Fruit fly (Drosophila melanogaster): ENCODE measurements around the gene CG45075.

The CG45075 gene

dm6 chr2L:6100202-6100689, 9.0 kb downstream of the CG45075 start, which contains the start of gene stai (continued):
- no peak for TF ChIP-seq CG32767 (GFP tag; IDR thresholded peaks at IDR 0.05)
- TF ChIP-seq CG2199 (GFP tag; IDR thresholded peaks at IDR 0.05): no peak
- peak; percentile 83 for TF ChIP-seq Adf1 (GFP tag; IDR thresholded peaks at IDR 0.05)
- TF ChIP-seq CG13894 (tag; optimal IDR thresholded peaks at IDR 0.05): no peak
- TF ChIP-seq crp (GFP tag; optimal IDR thresholded peaks at IDR 0.05): peak in 1 of 2 experiments; percentile 47
- TF ChIP-seq CG8388 (GFP tag; optimal IDR thresholded peaks at IDR 0.05): no peak
- TF ChIP-seq Dll (GFP tag; IDR thresholded peaks at IDR 0.05; ENCODE audit: partially characterized antibody): 0 out of 4 replicates have a peak, but pooled peaks have one; percentile 22
- no peak for TF ChIP-seq sim (GFP tag; IDR thresholded peaks at IDR 0.05)
- no peak for TF ChIP-seq CG6683 (GFP tag; optimal IDR thresholded peaks at IDR 0.05)
- TF ChIP-seq vvl (GFP tag; IDR thresholded peaks at IDR 0.05): no peak
- TF ChIP-seq Dek (tag; optimal IDR thresholded peaks at IDR 0.05): no peak
- TF ChIP-seq stc (GFP tag; IDR thresholded peaks at IDR 0.05): no peak
- TF ChIP-seq mld (GFP tag; IDR thresholded peaks at IDR 0.05; ENCODE audit: partially characterized antibody): no peak
- no peak for TF ChIP-seq wor (GFP tag; IDR thresholded peaks at IDR 0.05)
- no peak for TF ChIP-seq CG14014 (GFP tag; IDR thresholded peaks at IDR 0.05)
- TF ChIP-seq Hr78 (GFP tag; optimal IDR thresholded peaks at IDR 0.05): no peak

dm6 chr2L:6109313-6109847, 18.2 kb downstream of the CG45075 start:
- TF ChIP-seq abd-A (tag; optimal IDR thresholded peaks at IDR 0.05): peak; percentile 28
- TF ChIP-seq CG17361 (GFP tag; IDR thresholded peaks at IDR 0.05): no peak
- TF ChIP-seq Jarid2 (GFP tag; optimal IDR thresholded peaks at IDR 0.05): peak; percentile 38
- TF ChIP-seq Trl (optimal IDR thresholded peaks at IDR 0.05): peak; percentile 32 to 56
- TF ChIP-seq Trl (GFP tag; optimal IDR thresholded peaks at IDR 0.05): no peak
- TF ChIP-seq sens (GFP tag): peak; percentile 8
- no peak for TF ChIP-seq CG9817 (tag; optimal IDR thresholded peaks at IDR 0.05)
- TF ChIP-seq CG4404 (GFP tag; IDR thresholded peaks at IDR 0.05): no peak
- TF ChIP-seq lmd (GFP tag; IDR thresholded peaks at IDR 0.05): no peak
- 0 out of 2 replicates have a peak, but pooled peaks have one; percentile 9 for TF ChIP-seq CG42726 (GFP tag; IDR thresholded peaks at IDR 0.05; ENCODE audit: partially characterized antibody)
- no peak for TF ChIP-seq CG15011 (GFP tag; optimal IDR thresholded peaks at IDR 0.05)
- TF ChIP-seq chinmo (GFP tag; IDR thresholded peaks at IDR 0.05; ENCODE audit: partially characterized antibody): 0 out of 4 replicates have a peak, but pooled peaks have one; percentile 31
- TF ChIP-seq ewg (GFP tag; optimal IDR thresholded peaks at IDR 0.05): peak; percentile 79
- TF ChIP-seq Adf1 (GFP tag; IDR thresholded peaks at IDR 0.05): peak; percentile 47; the same call in 1 of the 2 replicates
- TF ChIP-seq prd (optimal IDR thresholded peaks at IDR 0.05): no peak
- no peak for TF ChIP-seq prd (GFP tag; IDR thresholded peaks at IDR 0.05)
- no peak for TF ChIP-seq CG10321 (GFP tag; IDR thresholded peaks at IDR 0.05)
- TF ChIP-seq CG13894 (tag; optimal IDR thresholded peaks at IDR 0.05): peak; percentile 2
- peak; percentile 72 for TF ChIP-seq crol (GFP tag; IDR thresholded peaks at IDR 0.05)
- TF ChIP-seq CG8290 (GFP tag; optimal IDR thresholded peaks at IDR 0.05): no peak
- TF ChIP-seq CG8290 (tag; optimal IDR thresholded peaks at IDR 0.05): peak in 1 of 2 experiments; percentile 12
- TF ChIP-seq CG12071 (GFP tag; optimal IDR thresholded peaks at IDR 0.05): peak; percentile 19
- peak; percentile 73 for TF ChIP-seq Med (GFP tag)
- peak; percentile 94 for TF ChIP-seq Deaf1 (tag; optimal IDR thresholded peaks at IDR 0.05)
- TF ChIP-seq CG18599 (GFP tag; optimal IDR thresholded peaks at IDR 0.05): peak; percentile 33
- TF ChIP-seq scrt (GFP tag; optimal IDR thresholded peaks at IDR 0.05): peak; percentile 32
- no peak for TF ChIP-seq CG33557 (GFP tag; optimal IDR thresholded peaks at IDR 0.05)

Measured in whole organism, embryonic.